Worm (Caenorhabditis elegans): ENCODE results near the gene ZK1127.13.

- TF ChIP-seq mab-5 (tag; optimal IDR thresholded peaks at IDR 0.05) (no peak), pha-4 (tag; optimal IDR thresholded peaks at IDR 0.05) (no peak), lsy-2 (tag; optimal IDR thresholded peaks at IDR 0.05) (no peak), ztf-11 (tag; optimal IDR thresholded peaks at IDR 0.05) (no peak)
Observed at ce11 chrII:7090852-7091251, 37.8 kb downstream of the ZK1127.13 start.
